Worm (Caenorhabditis elegans) whole organism, L2 larva: ENCODE data around the gene slo-2.

Experiments
- C34F6.9 ChIP-seq: fragments of 150-350 bp; optimal IDR thresholded peaks from 2 replicates; lab custom pipeline; 2014; ENCODE audit warnings: missing biosample characterization, missing genetic modification characterization
- Y55F3AM.14 ChIP-seq: fragments of 200-800 bp; sonication (Bioruptor generic); optimal IDR thresholded peaks from 2 replicates; lab custom pipeline; 2018; ENCODE audit warnings: mild to moderate bottlenecking, missing genetic modification characterization, missing compliant biosample characterization
- ZK546.5 ChIP-seq: sonication (generic microtip); optimal IDR thresholded peaks from 2 replicates; lab custom pipeline; 2017; ENCODE audit warnings: missing biosample characterization, missing genetic modification characterization
- aly-2 ChIP-seq: fragments of 150-350 bp; optimal IDR thresholded peaks from 2 replicates; lab custom pipeline; 2014; ENCODE audit warnings: missing biosample characterization, missing genetic modification characterization
- ama-1 ChIP-seq: fragments of 150-350 bp; optimal IDR thresholded peaks from 2 replicates; lab custom pipeline; 2018; ENCODE audit warnings: inconsistent platforms
- blmp-1 ChIP-seq: sonication (generic microtip); optimal IDR thresholded peaks from 2 replicates; lab custom pipeline; 2017; ENCODE audit warnings: missing genetic modification characterization, mild to moderate bottlenecking, missing compliant biosample characterization, antibody characterized with exemption, moderate library complexity; ENCODE audit not compliant: insufficient read depth
- ceh-16 ChIP-seq: fragments of 150-350 bp; optimal IDR thresholded peaks from 2 replicates; lab custom pipeline; 2014; ENCODE audit warnings: missing biosample characterization, missing genetic modification characterization
- crh-2 ChIP-seq: sonication (generic microtip); optimal IDR thresholded peaks from 2 replicates; lab custom pipeline; 2017; ENCODE audit warnings: missing biosample characterization, missing genetic modification characterization
- dmd-4 ChIP-seq: sonication (generic microtip); optimal IDR thresholded peaks from 2 replicates; lab custom pipeline; 2017; ENCODE audit warnings: missing biosample characterization, missing genetic modification characterization
- elt-1 ChIP-seq: fragments of 150-350 bp; optimal IDR thresholded peaks from 2 replicates; lab custom pipeline; 2014; ENCODE audit warnings: missing biosample characterization, missing genetic modification characterization
- elt-3 ChIP-seq: sonication (generic microtip); optimal IDR thresholded peaks from 2 replicates; lab custom pipeline; 2017; ENCODE audit warnings: missing biosample characterization, missing genetic modification characterization
- gmeb-1 ChIP-seq: fragments of 150-350 bp; optimal IDR thresholded peaks from 2 replicates; lab custom pipeline; 2014; ENCODE audit warnings: missing biosample characterization, missing genetic modification characterization
- lin-11 ChIP-seq: fragments of 150-350 bp; sonication (generic microtip); optimal IDR thresholded peaks from 2 replicates; lab custom pipeline; 2014; ENCODE audit warnings: missing biosample characterization, missing genetic modification characterization, inconsistent platforms, mixed read lengths
- lin-13 ChIP-seq: fragments of 150-350 bp; optimal IDR thresholded peaks from 2 replicates; lab custom pipeline; 2014; ENCODE audit warnings: missing biosample characterization, missing genetic modification reagents, missing genetic modification characterization
- lin-39 ChIP-seq: fragments of 150-350 bp; optimal IDR thresholded peaks from 2 replicates; lab custom pipeline; 2014; ENCODE audit warnings: missing biosample characterization, missing genetic modification reagents, missing genetic modification characterization
- lsy-2 ChIP-seq, 2 experiments: fragments of 150-350 bp in 1 of 2; sonication (generic microtip) in 1 of 2; optimal IDR thresholded peaks; 2 replicates each; lab custom pipeline; 2014 to 2017; ENCODE audit warnings: missing biosample characterization in 2 of 2, missing genetic modification characterization in 2 of 2
- mab-5 ChIP-seq: fragments of 150-350 bp; optimal IDR thresholded peaks from 2 replicates; lab custom pipeline; 2014; ENCODE audit warnings: missing biosample characterization, missing genetic modification characterization
- mbf-1 ChIP-seq: sonication (generic microtip); optimal IDR thresholded peaks from 2 replicates; lab custom pipeline; 2017; ENCODE audit warnings: missing biosample characterization, missing genetic modification characterization
- mdl-1 ChIP-seq, 2 experiments: fragments of 150-350 bp in 1 of 2; sonication (generic microtip) in 1 of 2; optimal IDR thresholded peaks; 2 replicates each; lab custom pipeline; 2017; ENCODE audit warnings: missing biosample characterization in 2 of 2, missing genetic modification characterization in 2 of 2
- nhr-10 ChIP-seq: sonication (generic microtip); optimal IDR thresholded peaks from 2 replicates; lab custom pipeline; 2017; ENCODE audit warnings: missing biosample characterization, missing genetic modification characterization
- nhr-11 ChIP-seq: fragments of 150-350 bp; optimal IDR thresholded peaks from 2 replicates; lab custom pipeline; 2014; ENCODE audit warnings: missing biosample characterization, missing genetic modification characterization
- nhr-12 ChIP-seq: fragments of 150-350 bp; optimal IDR thresholded peaks from 2 replicates; lab custom pipeline; 2014; ENCODE audit warnings: missing biosample characterization, missing genetic modification characterization
- nhr-129 ChIP-seq: fragments of 150-350 bp; optimal IDR thresholded peaks from 2 replicates; lab custom pipeline; 2014; ENCODE audit warnings: missing biosample characterization, missing genetic modification characterization
- nhr-21 ChIP-seq: fragments of 150-350 bp; optimal IDR thresholded peaks from 2 replicates; lab custom pipeline; 2014; ENCODE audit warnings: missing biosample characterization, missing genetic modification characterization
- nhr-23 ChIP-seq: fragments of 150-350 bp; optimal IDR thresholded peaks from 2 replicates; lab custom pipeline; 2014; ENCODE audit warnings: missing biosample characterization, missing genetic modification reagents, missing genetic modification characterization
- nhr-237 ChIP-seq: fragments of 150-350 bp; optimal IDR thresholded peaks from 2 replicates; lab custom pipeline; 2014; ENCODE audit warnings: missing biosample characterization, missing genetic modification characterization
- peb-1 ChIP-seq: fragments of 150-350 bp; optimal IDR thresholded peaks from 2 replicates; lab custom pipeline; 2014; ENCODE audit warnings: missing biosample characterization, missing genetic modification characterization
- skn-1 ChIP-seq: sonication (generic microtip); optimal IDR thresholded peaks from 2 replicates; lab custom pipeline; 2017; ENCODE audit warnings: missing biosample characterization, missing genetic modification characterization
- sma-3 ChIP-seq: sonication (generic microtip); optimal IDR thresholded peaks from 2 replicates; lab custom pipeline; 2016; ENCODE audit warnings: missing genetic modification reagents, missing genetic modification characterization, missing compliant biosample characterization
- sma-9 ChIP-seq, 2 experiments: fragments of 150-350 bp in 1 of 2; sonication (generic microtip) in 1 of 2; optimal IDR thresholded peaks; 2 replicates each; lab custom pipeline; 2014 to 2016; ENCODE audit warnings: missing genetic modification characterization in 2 of 2, mild to moderate bottlenecking in 1 of 2, missing biosample characterization in 1 of 2, missing compliant biosample characterization in 1 of 2, missing genetic modification reagents in 1 of 2, moderate library complexity in 1 of 2
- unc-55 ChIP-seq: fragments of 150-350 bp; sonication (generic microtip); optimal IDR thresholded peaks from 3 replicates; lab custom pipeline; 2014; ENCODE audit warnings: missing biosample characterization, missing genetic modification reagents, missing genetic modification characterization
- ztf-11 ChIP-seq: sonication (generic microtip); optimal IDR thresholded peaks from 2 replicates; lab custom pipeline; 2017; ENCODE audit warnings: missing biosample characterization, missing genetic modification characterization
- ztf-4 ChIP-seq: fragments of 150-350 bp; optimal IDR thresholded peaks from 2 replicates; lab custom pipeline; 2014; ENCODE audit warnings: missing biosample characterization, missing genetic modification characterization

slo-2 gene

DNA sequence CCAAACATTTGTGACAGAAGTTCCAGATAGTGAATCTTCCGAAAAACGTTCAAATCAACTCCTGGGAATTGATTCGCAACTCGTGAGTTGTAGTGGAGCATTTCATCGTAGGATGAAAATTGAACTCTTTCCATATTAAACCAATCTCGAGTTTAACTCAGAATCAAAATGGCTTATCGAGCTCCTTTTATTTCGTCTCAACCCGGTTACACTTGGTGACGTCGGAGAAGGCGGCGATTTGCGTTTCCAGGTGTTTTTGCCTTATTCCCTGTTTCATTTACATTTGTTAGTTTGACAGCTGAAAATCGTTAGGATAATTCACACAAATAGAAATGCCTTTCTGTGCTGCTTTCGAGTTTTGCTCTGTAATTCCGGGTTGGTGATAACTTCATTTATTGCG, 30.2 kb downstream of the slo-2 start, which contains the start of gene F42E11.3:
Gene F42E11.3 (minus strand): TSS at position 101 of the 400 bp plus-strand sequence.
- TF ChIP-seq dmd-4 (tag; lab: Kevin White, UChicago) (no peak), lin-39 (no peak), unc-55 (GFP tag; lab: Kevin White, UChicago) (no peak), mbf-1 (no peak), ztf-11 (tag; lab: Kevin White, UChicago) (no peak), nhr-10 (tag; lab: Kevin White, UChicago) (no peak), skn-1 (tag; lab: Kevin White, UChicago) (no peak), lin-13 (GFP tag; lab: Kevin White, UChicago) (no peak), mdl-1 (tag; optimal IDR thresholded peaks at IDR 0.05; lab: Kevin White, UChicago) (no peak), C34F6.9 (tag; lab: Kevin White, UChicago) (no peak), blmp-1 (tag; lab: Kevin White, UChicago) (no peak), sma-3 (GFP tag; lab: Kevin White, UChicago) (no peak), ZK546.5 (no peak), aly-2 (tag; lab: Kevin White, UChicago) (no peak), crh-2 (tag; lab: Kevin White, UChicago) (no peak), ztf-4 (tag; lab: Kevin White, UChicago) (no peak), nhr-129 (no peak), nhr-23 (tag; lab: Kevin White, UChicago) (no peak)

DNA sequence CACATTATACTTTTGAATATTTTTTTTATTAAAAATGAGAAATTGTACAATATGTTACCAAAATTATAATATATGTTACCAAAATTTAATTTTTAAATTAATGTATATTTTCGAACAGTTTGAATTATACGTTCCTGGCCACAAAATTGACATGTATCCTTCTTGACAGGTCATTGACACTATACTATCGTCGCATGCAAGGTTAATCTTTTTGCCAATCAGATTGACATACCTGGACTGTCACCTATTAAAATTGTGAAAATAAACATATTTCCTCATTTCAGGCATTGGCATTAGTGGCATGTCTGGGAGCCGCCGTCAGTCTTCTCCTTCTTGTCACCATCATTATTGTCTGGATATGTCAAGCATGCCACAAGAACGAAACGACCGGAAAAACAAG, 35.6 kb downstream of the slo-2 start:
- no peak for TF ChIP-seq nhr-129

DNA sequence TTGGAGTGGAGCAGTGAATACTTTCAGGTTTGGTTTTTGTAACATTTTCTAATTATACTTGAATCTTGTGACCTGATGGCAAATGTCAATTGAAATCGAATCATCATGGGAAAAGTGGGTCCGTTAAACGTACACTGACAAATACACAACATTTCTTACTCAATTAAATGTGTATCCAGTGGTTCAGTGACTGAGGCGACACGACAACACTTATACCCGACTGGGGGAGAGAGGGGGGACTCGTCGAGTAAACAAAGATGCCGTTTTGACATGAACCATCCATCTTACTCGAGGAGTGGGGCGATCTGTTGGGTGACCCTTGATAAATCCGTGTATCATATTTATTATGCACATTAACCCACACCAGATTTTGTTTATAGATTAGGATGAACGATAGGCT, 36.9 kb downstream of the slo-2 start:
- peak in 1 of 2 experiments; percentile 18 for TF ChIP-seq lsy-2 (tag; optimal IDR thresholded peaks at IDR 0.05; lab: Kevin White, UChicago)
- TF ChIP-seq dmd-4 (tag; lab: Kevin White, UChicago) = no peak
- TF ChIP-seq aly-2 (tag; lab: Kevin White, UChicago) = no peak
- peak; percentile 36 for TF ChIP-seq nhr-129
- no peak for TF ChIP-seq blmp-1 (tag; lab: Kevin White, UChicago)
- TF ChIP-seq mab-5 (tag; lab: Kevin White, UChicago) = peak; percentile 23

DNA sequence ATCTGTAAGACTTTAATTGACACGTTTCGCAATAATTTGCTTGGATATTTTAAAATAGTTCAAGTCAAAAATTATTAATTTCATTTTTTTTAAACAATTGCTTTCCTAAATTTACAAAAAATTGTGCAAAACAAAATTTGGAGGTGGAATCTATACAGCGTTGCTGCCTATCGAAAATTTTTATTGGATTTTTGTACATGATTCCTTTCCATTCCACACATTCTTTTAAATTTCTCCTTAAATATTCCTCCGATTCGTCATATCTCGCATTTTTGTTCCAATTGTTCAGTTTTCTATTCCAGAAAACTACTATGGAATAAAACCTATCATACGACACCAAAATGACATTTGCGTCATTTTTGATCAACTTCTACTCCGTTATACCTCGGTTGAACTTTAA, 37.3 kb downstream of the slo-2 start, which contains the start of gene ttyh-1:
Gene ttyh-1 (plus strand): TSS at position 301 of the 400 bp plus-strand sequence.
- TF ChIP-seq lin-11 (tag; lab: Kevin White, UChicago) (no peak), mdl-1 (tag; optimal IDR thresholded peaks at IDR 0.05; lab: Kevin White, UChicago) (no peak), nhr-11 (tag; lab: Kevin White, UChicago) (no peak), aly-2 (tag; lab: Kevin White, UChicago) (no peak), peb-1 (tag; lab: Kevin White, UChicago) (no peak), ama-1 (lab: Kevin White, UChicago) (no peak), C34F6.9 (tag; lab: Kevin White, UChicago) (no peak), ztf-11 (tag; lab: Kevin White, UChicago) (no peak), mbf-1 (no peak), nhr-12 (tag; lab: Kevin White, UChicago) (no peak), nhr-237 (tag; lab: Kevin White, UChicago) (no peak), nhr-21 (no peak), lsy-2 (tag; optimal IDR thresholded peaks at IDR 0.05; lab: Kevin White, UChicago) (no peak), ceh-16 (tag; lab: Kevin White, UChicago) (no peak)

DNA sequence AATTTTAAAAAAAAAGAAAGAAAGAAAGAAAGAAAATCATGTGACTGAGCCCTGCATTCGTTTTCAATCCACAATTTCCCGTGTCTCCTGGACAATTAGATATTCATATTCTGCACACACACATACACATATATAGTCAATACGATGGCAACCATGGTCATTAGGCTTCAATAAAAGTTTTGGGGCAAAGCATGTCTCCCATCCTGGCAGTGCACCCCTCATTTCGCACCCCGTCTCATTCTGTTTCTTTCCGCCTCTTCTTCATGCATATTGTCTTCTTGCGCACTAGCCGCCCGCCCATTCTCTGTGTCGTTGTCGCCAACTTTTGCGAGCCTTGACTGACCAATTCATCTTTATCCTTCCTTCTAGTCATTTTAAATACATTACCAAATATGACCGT, 38.1 kb downstream of the slo-2 start:
- TF ChIP-seq nhr-129 (peak; percentile 9), sma-9 (GFP tag; optimal IDR thresholded peaks at IDR 0.05; lab: Kevin White, UChicago) (no peak), sma-9 (tag; optimal IDR thresholded peaks at IDR 0.05; lab: Kevin White, UChicago) (no peak)

DNA sequence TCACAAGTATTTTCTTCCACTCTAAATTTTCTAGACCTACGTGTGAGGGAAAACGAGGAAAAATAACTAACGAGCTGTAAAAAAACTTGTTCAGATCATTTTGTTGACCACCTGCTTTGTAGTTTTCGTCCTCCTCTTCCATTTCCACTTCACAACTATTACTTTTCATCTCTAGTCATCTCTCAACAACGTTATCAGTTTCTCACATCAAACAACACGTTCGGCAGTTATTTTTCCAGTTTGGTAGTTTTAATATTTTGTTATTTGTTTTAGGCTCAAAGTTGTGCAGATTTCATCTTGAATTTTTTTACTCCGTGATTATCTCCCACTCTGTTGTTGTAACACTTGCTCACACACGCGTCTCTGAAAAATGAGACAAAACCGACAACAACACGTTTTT, 38.6 kb downstream of the slo-2 start:
- TF ChIP-seq nhr-11 (tag; lab: Kevin White, UChicago) = no peak
- no peak for TF ChIP-seq elt-3
- TF ChIP-seq gmeb-1 (tag; lab: Kevin White, UChicago) = no peak
- TF ChIP-seq ZK546.5 = no peak
- no peak for TF ChIP-seq Y55F3AM.14 (GFP tag; lab: Kevin White, UChicago)
- TF ChIP-seq elt-1 (tag; lab: Kevin White, UChicago) = no peak
